Worm (Caenorhabditis elegans): ENCODE results near the gene rbm-39.

- TF ChIP-seq mdl-1 (tag; optimal IDR thresholded peaks at IDR 0.05) (no peak), ztf-11 (tag; optimal IDR thresholded peaks at IDR 0.05) (no peak), unc-98 (GFP tag; IDR thresholded peaks at IDR 0.05) (no peak), aly-2 (tag; optimal IDR thresholded peaks at IDR 0.05) (no peak)
These were observed 21.2 kb upstream of the rbm-39 start for ce11 chrIV:991181-991642.
